Worm (Caenorhabditis elegans) whole organism, L2 larva: ENCODE results near the gene fbxa-167.

Experiments
- ama-1 ChIP-seq: fragments of 150-350 bp; optimal IDR thresholded peaks from 2 replicates; lab custom pipeline; 2018; ENCODE audit warnings: inconsistent platforms
- ceh-16 ChIP-seq: fragments of 150-350 bp; optimal IDR thresholded peaks from 2 replicates; lab custom pipeline; 2014; ENCODE audit warnings: missing biosample characterization, missing genetic modification characterization
- elt-3 ChIP-seq: sonication (generic microtip); optimal IDR thresholded peaks from 2 replicates; lab custom pipeline; 2017; ENCODE audit warnings: missing biosample characterization, missing genetic modification characterization
- fos-1 ChIP-seq: fragments of 150-350 bp; optimal IDR thresholded peaks from 2 replicates; lab custom pipeline; 2014; ENCODE audit warnings: missing biosample characterization, missing genetic modification characterization
- gmeb-1 ChIP-seq: fragments of 150-350 bp; optimal IDR thresholded peaks from 2 replicates; lab custom pipeline; 2014; ENCODE audit warnings: missing biosample characterization, missing genetic modification characterization
- lin-39 ChIP-seq: fragments of 150-350 bp; optimal IDR thresholded peaks from 2 replicates; lab custom pipeline; 2014; ENCODE audit warnings: missing biosample characterization, missing genetic modification reagents, missing genetic modification characterization
- nhr-11 ChIP-seq: fragments of 150-350 bp; optimal IDR thresholded peaks from 2 replicates; lab custom pipeline; 2014; ENCODE audit warnings: missing biosample characterization, missing genetic modification characterization
- nhr-23 ChIP-seq: fragments of 150-350 bp; optimal IDR thresholded peaks from 2 replicates; lab custom pipeline; 2014; ENCODE audit warnings: missing biosample characterization, missing genetic modification reagents, missing genetic modification characterization
- peb-1 ChIP-seq: fragments of 150-350 bp; optimal IDR thresholded peaks from 2 replicates; lab custom pipeline; 2014; ENCODE audit warnings: missing biosample characterization, missing genetic modification characterization
- skn-1 ChIP-seq: sonication (generic microtip); optimal IDR thresholded peaks from 2 replicates; lab custom pipeline; 2017; ENCODE audit warnings: missing biosample characterization, missing genetic modification characterization
- snpc-4 ChIP-seq: fragments of 150-350 bp; optimal IDR thresholded peaks from 2 replicates; lab custom pipeline; 2014; ENCODE audit warnings: missing biosample characterization, missing genetic modification characterization
- ztf-11 ChIP-seq: sonication (generic microtip); optimal IDR thresholded peaks from 2 replicates; lab custom pipeline; 2017; ENCODE audit warnings: missing biosample characterization, missing genetic modification characterization

ce11 chrII:13637941-13638489, 3.3 kb upstream of the fbxa-167 start, which contains the start of gene phdh-1:
- TF ChIP-seq gmeb-1 (no peak), peb-1 (tag; lab: Kevin White, UChicago) (no peak), ztf-11 (tag; lab: Kevin White, UChicago) (no peak), skn-1 (tag; lab: Kevin White, UChicago) (no peak), ceh-16 (no peak), ama-1 (lab: Kevin White, UChicago) (no peak), fos-1 (tag; lab: Kevin White, UChicago) (no peak), nhr-11 (tag; lab: Kevin White, UChicago) (no peak), elt-3 (no peak), nhr-23 (no peak), snpc-4 (no peak), lin-39 (tag; lab: Kevin White, UChicago) (no peak)
